Worm (Caenorhabditis elegans): Measurements from ENCODE around the gene elc-1.
"Not testable (repeated sequence)": the region's sequence is repeated elsewhere in the genome, so short reads cannot be mapped to it uniquely, and the experiment has no call there.

elc-1 gene

DNA sequence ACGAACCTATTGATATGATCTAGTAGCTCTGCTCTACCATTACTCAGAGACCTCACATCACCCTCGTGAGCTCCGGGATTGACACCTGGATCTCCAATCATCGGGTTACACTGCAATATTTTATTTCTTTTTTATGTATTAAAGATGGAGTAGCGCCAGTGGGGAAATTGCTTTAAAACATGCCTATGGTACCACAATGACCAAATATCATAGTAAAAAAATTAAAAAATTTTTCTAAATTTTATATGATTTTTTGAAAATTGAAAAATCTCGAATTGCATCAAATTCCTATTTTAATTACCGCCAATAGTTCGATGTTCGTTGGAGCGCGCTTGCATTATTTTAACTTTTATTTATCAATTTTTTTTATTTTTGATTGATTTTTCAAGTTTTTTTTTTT is 39.1 kb downstream of the elc-1 start, which contains the start of gene pals-40:
Gene pals-40 (minus strand): TSS at position 101 of the 400 bp plus-strand sequence.
- TF ChIP-seq unc-62 (GFP tag; optimal IDR thresholded peaks at IDR 0.05): not testable (repeated sequence)

DNA sequence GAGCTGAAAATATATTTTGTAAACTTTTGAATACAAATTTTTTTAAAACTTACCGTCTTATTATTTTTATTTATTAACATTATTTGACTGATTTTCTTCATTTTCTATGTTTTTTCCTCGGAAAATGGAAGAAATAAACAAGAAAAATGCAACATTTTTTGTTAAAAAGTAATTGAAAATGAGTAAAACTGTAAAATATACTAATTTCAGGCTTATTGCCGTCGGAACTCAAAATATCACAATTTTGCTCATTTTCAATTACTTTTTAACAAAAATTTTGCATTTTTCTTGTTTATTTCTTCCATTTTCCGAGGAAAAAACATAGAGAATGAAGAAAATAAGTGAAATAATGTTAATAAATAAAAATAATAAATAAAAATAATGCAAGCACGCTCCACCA is 41.5 kb downstream of the elc-1 start, which contains the start of gene Y82E9BR.10:
Gene Y82E9BR.10 (minus strand): TSS at position 101 of the 400 bp plus-strand sequence.
- TF ChIP-seq unc-62 (GFP tag; optimal IDR thresholded peaks at IDR 0.05): not testable (repeated sequence)

DNA sequence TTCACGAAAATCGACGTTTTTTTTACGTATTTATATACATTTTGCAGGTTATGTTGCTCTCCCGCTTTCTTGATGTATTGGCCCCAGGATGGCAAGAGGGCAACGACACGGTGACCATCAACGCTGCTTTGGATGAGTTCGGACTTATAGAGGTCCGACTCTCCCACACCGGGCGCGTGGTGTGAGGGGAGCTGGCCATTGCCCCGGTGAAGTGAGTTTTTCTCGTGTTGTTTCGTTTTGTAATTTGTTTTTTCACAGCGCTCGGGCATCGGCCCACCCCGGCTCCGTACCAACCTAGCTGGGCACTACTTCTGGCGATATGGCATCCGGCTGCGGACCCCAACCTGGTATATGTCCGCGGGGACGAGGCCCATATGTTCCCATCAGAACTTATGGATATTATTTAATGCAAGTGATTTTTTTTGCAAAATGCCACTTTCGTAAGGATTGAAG is 42.6 kb downstream of the elc-1 start, which contains the start of gene Y82E9BR.20:
Gene Y82E9BR.20 (plus strand): TSS at position 51 of the 453 bp plus-strand sequence.
- TF ChIP-seq unc-62 (GFP tag; optimal IDR thresholded peaks at IDR 0.05): no peak

DNA sequence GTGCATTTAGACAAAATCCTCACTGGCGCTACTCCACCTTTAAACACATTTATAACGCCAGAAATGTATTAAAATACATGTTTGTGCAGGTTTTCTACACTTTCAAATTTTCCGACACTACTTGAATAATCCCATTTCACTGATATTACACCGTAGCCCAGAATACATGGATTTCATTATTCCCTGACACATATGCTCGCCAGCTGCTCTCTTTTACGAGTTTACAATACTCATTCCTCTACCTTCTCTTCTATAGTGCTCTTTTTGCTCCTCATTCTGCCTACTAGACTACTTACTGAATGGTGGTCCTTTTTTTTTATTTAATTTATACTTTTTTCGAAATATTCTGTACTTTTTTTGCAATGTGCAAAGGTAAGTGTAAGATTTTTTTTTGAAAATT is 44.4 kb downstream of the elc-1 start:
- no peak for TF ChIP-seq unc-62 (GFP tag; optimal IDR thresholded peaks at IDR 0.05)

Measured in whole organism, dauer.